Worm (Caenorhabditis elegans): ENCODE results near the gene F56F11.1.
"Not testable (repeated sequence)": the region's sequence is repeated elsewhere in the genome, so short reads cannot be mapped to it uniquely, and the experiment has no call there.

Gene F56F11.1

DNA sequence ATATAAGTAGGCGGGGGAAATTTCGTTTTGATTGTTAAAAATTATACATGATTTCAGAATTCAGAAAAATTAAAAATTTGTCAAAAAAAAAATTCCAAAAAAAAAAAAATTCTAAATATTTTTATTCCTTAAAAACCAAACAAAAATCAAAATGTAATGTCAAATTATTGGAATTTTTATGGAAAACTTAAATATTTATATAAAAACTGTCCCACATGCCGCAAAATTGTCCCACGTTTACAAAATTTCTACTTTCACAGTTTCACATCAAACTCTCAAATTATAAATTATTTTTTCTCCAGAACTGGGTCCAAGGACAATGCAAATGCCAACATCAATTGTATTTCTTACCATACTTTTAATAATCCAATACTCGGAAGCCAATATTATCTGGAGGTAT lies at the start of gene F56F11.1:
F56F11.1 (plus strand) TSS at position 301 of the 400 bp plus-strand sequence.
- no peak for TF ChIP-seq ceh-13 (GFP tag; optimal IDR thresholded peaks at IDR 0.05)

DNA sequence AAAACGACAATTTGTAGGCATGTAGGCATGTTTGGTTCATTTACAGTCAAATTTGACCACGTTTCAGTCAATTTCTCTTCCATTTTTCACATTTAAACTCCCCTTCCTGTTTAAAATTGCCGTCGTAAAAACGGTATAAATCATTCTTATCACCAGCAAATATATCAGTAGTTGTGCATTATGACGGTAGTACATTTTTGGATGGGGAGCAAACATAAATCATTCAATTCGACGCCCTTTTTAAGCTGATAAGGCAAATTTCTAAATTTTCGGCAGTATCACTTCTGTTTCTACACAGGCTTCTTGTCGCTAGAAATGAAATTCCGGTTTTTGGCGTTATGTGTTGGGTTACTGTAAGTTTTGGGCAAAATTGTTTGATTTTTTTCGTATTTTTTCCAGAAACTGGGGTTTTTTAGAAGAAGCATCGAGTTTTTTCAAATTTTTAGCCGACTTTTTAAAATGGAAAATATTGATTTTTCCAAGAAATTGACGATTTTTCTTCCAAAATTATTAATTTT lies 49.6 kb upstream of the F56F11.1 start, which contains the start of gene H34I24.2:
H34I24.2 (plus strand) TSS at position 189 of the 518 bp plus-strand sequence.
- TF ChIP-seq ceh-36 (tag; optimal IDR thresholded peaks at IDR 0.05) (no peak), hmbx-1 (tag; optimal IDR thresholded peaks at IDR 0.05) (no peak), hnd-1 (tag; optimal IDR thresholded peaks at IDR 0.05) (no peak), sea-1 (GFP tag; conservative IDR thresholded peaks at IDR 0.05) (no peak), ceh-13 (GFP tag; optimal IDR thresholded peaks at IDR 0.05) (no peak), B0310.2 (tag; optimal IDR thresholded peaks at IDR 0.05) (no peak), ama-1 (optimal IDR thresholded peaks at IDR 0.05) (no peak), tbx-11 (GFP tag; IDR thresholded peaks at IDR 0.05) (no peak), ets-7 (tag; optimal IDR thresholded peaks at IDR 0.05) (no peak), scrt-1 (GFP tag; IDR thresholded peaks at IDR 0.05) (no peak), hmg-4 (GFP tag; optimal IDR thresholded peaks at IDR 0.05) (no peak)

DNA sequence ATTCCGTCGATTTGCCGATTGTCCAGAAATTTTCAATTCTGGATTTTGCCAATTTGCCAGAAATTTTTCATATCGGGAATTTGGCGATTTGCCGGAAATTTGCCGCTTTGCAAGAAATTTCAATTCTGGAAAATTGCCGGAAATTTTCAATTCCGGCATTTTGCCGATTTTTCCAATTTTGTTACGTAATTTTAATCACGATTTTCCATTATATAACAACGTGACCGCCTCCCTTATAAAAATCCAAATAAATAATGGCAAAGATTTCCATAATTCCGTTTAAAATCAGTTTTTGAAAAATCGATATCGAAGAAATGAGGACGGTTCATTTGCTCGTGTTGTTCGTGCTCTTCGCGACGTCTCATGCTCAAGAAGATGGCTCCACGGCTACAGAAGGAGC lies 44.8 kb upstream of the F56F11.1 start, which contains the start of gene H34I24.1:
H34I24.1 (plus strand) TSS at position 301 of the 400 bp plus-strand sequence.
- not testable (repeated sequence) for TF ChIP-seq scrt-1 (GFP tag; IDR thresholded peaks at IDR 0.05); ceh-13 (GFP tag; optimal IDR thresholded peaks at IDR 0.05); flt-1 (GFP tag; IDR thresholded peaks at IDR 0.05)

DNA sequence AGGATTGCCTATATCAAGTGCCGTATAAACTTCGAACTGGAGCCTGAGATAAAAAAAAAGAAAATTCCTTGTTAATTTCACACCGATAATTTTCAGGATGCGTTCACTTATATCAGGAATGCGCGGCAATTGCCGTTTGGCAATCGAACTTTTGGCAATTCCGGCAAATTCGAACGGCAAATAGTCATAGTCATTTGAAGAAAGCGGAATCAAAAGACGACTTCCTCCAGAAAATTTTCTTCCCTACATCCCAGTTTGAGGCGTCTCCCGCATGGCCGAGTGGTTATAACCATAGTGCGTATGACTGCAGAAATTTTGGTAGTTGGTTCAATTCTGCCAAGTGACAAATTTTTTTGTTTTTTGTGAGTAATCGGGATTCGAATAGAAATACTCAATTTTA lies 35.6 kb upstream of the F56F11.1 start, which contains the start of gene F56F11.4:
F56F11.4 (plus strand) TSS at position 301 of the 400 bp plus-strand sequence.
- TF ChIP-seq hmbx-1 (tag; optimal IDR thresholded peaks at IDR 0.05) (no peak), hmg-4 (GFP tag; optimal IDR thresholded peaks at IDR 0.05) (no peak), hnd-1 (tag; optimal IDR thresholded peaks at IDR 0.05) (no peak), sea-1 (GFP tag; conservative IDR thresholded peaks at IDR 0.05) (no peak), B0310.2 (tag; optimal IDR thresholded peaks at IDR 0.05) (no peak), pes-1 (GFP tag; IDR thresholded peaks at IDR 0.05) (no peak)

DNA sequence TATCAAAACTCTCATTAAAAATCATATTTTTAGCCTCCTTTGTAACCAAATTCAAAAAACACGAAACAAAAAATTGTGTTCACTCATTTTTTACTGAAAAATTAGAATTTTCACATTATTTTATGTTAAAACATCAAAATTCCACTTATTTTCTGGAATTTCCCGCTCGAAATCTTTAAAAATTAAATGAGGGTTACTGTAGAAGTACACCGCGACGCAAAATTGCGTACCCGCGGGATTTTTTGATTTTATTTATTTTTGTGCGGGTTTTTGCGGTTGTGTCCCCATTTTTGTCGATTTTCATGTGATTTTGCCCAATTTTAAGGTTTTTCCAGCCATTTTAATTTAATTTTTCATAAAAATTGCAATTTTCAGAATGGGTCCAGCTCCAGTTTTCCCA lies 33.2 kb upstream of the F56F11.1 start:
- TF ChIP-seq F13C5.2 (tag; optimal IDR thresholded peaks at IDR 0.05): no peak
- no peak for TF ChIP-seq tra-4 (tag; optimal IDR thresholded peaks at IDR 0.05)
- TF ChIP-seq hmbx-1 (tag; optimal IDR thresholded peaks at IDR 0.05): no peak
- TF ChIP-seq B0310.2 (tag; optimal IDR thresholded peaks at IDR 0.05): no peak
- TF ChIP-seq flt-1 (GFP tag; IDR thresholded peaks at IDR 0.05): no peak
- no peak for TF ChIP-seq sea-1 (GFP tag; conservative IDR thresholded peaks at IDR 0.05)
- no peak for TF ChIP-seq hnd-1 (tag; optimal IDR thresholded peaks at IDR 0.05)
- no peak for TF ChIP-seq ets-7 (tag; optimal IDR thresholded peaks at IDR 0.05)
- no peak for TF ChIP-seq ceh-36 (tag; optimal IDR thresholded peaks at IDR 0.05)

DNA sequence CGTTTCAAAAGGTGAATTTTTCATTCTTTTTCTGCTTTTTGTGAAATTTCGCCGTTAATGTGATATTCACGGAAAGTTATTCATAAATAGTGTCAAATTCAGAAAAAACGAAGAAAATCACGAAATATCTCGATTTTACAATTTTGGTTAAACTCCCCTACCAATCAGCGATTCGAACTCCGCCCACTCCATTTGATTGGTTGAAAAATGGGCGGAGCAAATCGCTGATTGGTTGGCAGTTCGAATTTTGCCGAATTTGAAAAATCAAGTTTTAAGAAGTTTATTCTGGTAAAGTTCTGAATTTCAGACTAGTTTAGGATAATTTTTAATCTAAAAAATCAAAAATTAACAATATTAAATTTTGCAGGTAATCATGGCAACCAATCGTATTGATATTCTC lies 26.9 kb upstream of the F56F11.1 start:
- no peak for TF ChIP-seq pes-1 (GFP tag; IDR thresholded peaks at IDR 0.05)
- no peak for TF ChIP-seq tbx-11 (GFP tag; IDR thresholded peaks at IDR 0.05)
- TF ChIP-seq ets-7 (tag; optimal IDR thresholded peaks at IDR 0.05): no peak
- TF ChIP-seq ama-1 (optimal IDR thresholded peaks at IDR 0.05): no peak
- TF ChIP-seq scrt-1 (GFP tag; IDR thresholded peaks at IDR 0.05): no peak
- no peak for TF ChIP-seq sea-1 (GFP tag; conservative IDR thresholded peaks at IDR 0.05)
- no peak for TF ChIP-seq hmbx-1 (tag; optimal IDR thresholded peaks at IDR 0.05)
- no peak for TF ChIP-seq B0310.2 (tag; optimal IDR thresholded peaks at IDR 0.05)
- no peak for TF ChIP-seq ceh-36 (tag; optimal IDR thresholded peaks at IDR 0.05)
- TF ChIP-seq tbx-37 (GFP tag; conservative IDR thresholded peaks at IDR 0.05): no peak
- TF ChIP-seq hmg-4 (GFP tag; optimal IDR thresholded peaks at IDR 0.05): no peak
- no peak for TF ChIP-seq F13C5.2 (tag; optimal IDR thresholded peaks at IDR 0.05)
- no peak for TF ChIP-seq flt-1 (GFP tag; IDR thresholded peaks at IDR 0.05)

DNA sequence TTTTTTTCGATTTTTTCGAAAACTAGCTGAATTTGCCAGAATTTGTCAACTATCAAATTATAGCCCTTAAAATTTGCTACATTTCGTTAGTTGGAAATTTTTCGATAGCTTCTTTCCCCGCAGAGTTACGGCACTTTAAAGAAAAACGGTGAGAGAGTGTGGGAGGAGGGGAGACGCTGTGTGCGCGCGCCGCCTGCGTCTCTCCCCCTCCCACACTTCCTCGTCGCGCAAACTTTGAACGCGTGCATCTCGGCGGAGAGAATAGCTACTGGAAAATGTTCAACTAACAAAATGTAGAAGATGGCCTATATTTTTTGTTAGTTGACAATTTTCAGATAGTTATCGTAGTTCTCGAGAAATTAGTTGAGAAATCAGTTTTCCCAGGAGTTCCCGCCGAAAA lies 24.9 kb upstream of the F56F11.1 start:
- TF ChIP-seq ceh-13 (GFP tag; optimal IDR thresholded peaks at IDR 0.05): no peak
- no peak for TF ChIP-seq pes-1 (GFP tag; IDR thresholded peaks at IDR 0.05)
- TF ChIP-seq B0310.2 (tag; optimal IDR thresholded peaks at IDR 0.05): no peak
- no peak for TF ChIP-seq hmbx-1 (tag; optimal IDR thresholded peaks at IDR 0.05)
- no peak for TF ChIP-seq hmg-4 (GFP tag; optimal IDR thresholded peaks at IDR 0.05)
- TF ChIP-seq tbx-11 (GFP tag; IDR thresholded peaks at IDR 0.05): no peak
- no peak for TF ChIP-seq scrt-1 (GFP tag; IDR thresholded peaks at IDR 0.05)
- TF ChIP-seq tra-4 (tag; optimal IDR thresholded peaks at IDR 0.05): no peak
- TF ChIP-seq hnd-1 (tag; optimal IDR thresholded peaks at IDR 0.05): no peak
- TF ChIP-seq tbx-37 (GFP tag; conservative IDR thresholded peaks at IDR 0.05): no peak
- no peak for TF ChIP-seq flt-1 (GFP tag; IDR thresholded peaks at IDR 0.05)
- no peak for TF ChIP-seq sea-1 (GFP tag; conservative IDR thresholded peaks at IDR 0.05)
- TF ChIP-seq ceh-36 (tag; optimal IDR thresholded peaks at IDR 0.05): no peak
- TF ChIP-seq ets-7 (tag; optimal IDR thresholded peaks at IDR 0.05): no peak
- TF ChIP-seq F13C5.2 (tag; optimal IDR thresholded peaks at IDR 0.05): no peak
- no peak for TF ChIP-seq aly-1 (tag; optimal IDR thresholded peaks at IDR 0.05)
- no peak for TF ChIP-seq ama-1 (optimal IDR thresholded peaks at IDR 0.05)

DNA sequence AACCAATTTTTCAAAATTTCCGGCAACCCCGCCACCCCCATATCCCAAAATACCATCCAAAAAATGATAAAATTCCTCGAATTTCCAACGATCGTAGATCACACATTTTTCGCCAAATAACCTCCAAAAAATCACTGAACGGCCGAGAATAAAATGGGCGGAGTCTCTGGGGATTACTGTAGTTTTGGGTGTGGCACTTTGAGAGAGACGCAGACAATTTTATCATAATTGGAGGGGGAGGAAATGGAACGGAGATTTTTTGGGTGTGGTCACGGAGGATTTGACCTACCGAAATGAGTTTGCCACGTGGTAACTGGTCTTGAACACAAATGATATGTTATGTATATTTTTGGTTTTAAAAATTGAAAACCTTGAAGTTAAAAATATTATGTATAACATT lies 23.1 kb upstream of the F56F11.1 start:
- TF ChIP-seq scrt-1 (GFP tag; IDR thresholded peaks at IDR 0.05): no peak
- TF ChIP-seq ets-7 (tag; optimal IDR thresholded peaks at IDR 0.05): no peak
- no peak for TF ChIP-seq aly-1 (tag; optimal IDR thresholded peaks at IDR 0.05)
- TF ChIP-seq tbx-11 (GFP tag; IDR thresholded peaks at IDR 0.05): no peak
- TF ChIP-seq ceh-13 (GFP tag; optimal IDR thresholded peaks at IDR 0.05): no peak
- no peak for TF ChIP-seq pes-1 (GFP tag; IDR thresholded peaks at IDR 0.05)
- no peak for TF ChIP-seq F13C5.2 (tag; optimal IDR thresholded peaks at IDR 0.05)
- TF ChIP-seq hmbx-1 (tag; optimal IDR thresholded peaks at IDR 0.05): no peak
- no peak for TF ChIP-seq tra-4 (tag; optimal IDR thresholded peaks at IDR 0.05)
- TF ChIP-seq tbx-37 (GFP tag; conservative IDR thresholded peaks at IDR 0.05): no peak
- no peak for TF ChIP-seq ama-1 (optimal IDR thresholded peaks at IDR 0.05)

Data from whole organism, early embryonic.